Worm (Caenorhabditis elegans) whole organism, L2 larva: ENCODE data around the gene K01D12.1.
A peak's percentile ranks its signal among the peaks of the same experiment; 100 is the strongest.

Experiments used
- C34F6.9 ChIP-seq: fragments of 150-350 bp; optimal IDR thresholded peaks from 2 replicates; lab custom pipeline; 2014; ENCODE audit warnings: missing biosample characterization, missing genetic modification characterization
- F13H6.1 ChIP-seq: sonication (generic microtip); optimal IDR thresholded peaks from 2 replicates; lab custom pipeline; 2016; ENCODE audit warnings: missing genetic modification characterization, missing compliant biosample characterization
- R02D3.7 ChIP-seq: fragments of 150-350 bp; optimal IDR thresholded peaks from 2 replicates; lab custom pipeline; 2014; ENCODE audit warnings: missing biosample characterization, missing genetic modification characterization
- Y55F3AM.14 ChIP-seq: fragments of 200-800 bp; sonication (Bioruptor generic); optimal IDR thresholded peaks from 2 replicates; lab custom pipeline; 2018; ENCODE audit warnings: mild to moderate bottlenecking, missing genetic modification characterization, missing compliant biosample characterization
- ZK546.5 ChIP-seq: sonication (generic microtip); optimal IDR thresholded peaks from 2 replicates; lab custom pipeline; 2017; ENCODE audit warnings: missing biosample characterization, missing genetic modification characterization
- alr-1 ChIP-seq: fragments of 150-350 bp; optimal IDR thresholded peaks from 2 replicates; lab custom pipeline; 2014; ENCODE audit warnings: missing biosample characterization, missing genetic modification characterization
- aly-2 ChIP-seq: fragments of 150-350 bp; optimal IDR thresholded peaks from 2 replicates; lab custom pipeline; 2014; ENCODE audit warnings: missing biosample characterization, missing genetic modification characterization
- ama-1 ChIP-seq: fragments of 150-350 bp; optimal IDR thresholded peaks from 2 replicates; lab custom pipeline; 2018; ENCODE audit warnings: inconsistent platforms
- blmp-1 ChIP-seq: sonication (generic microtip); optimal IDR thresholded peaks from 2 replicates; lab custom pipeline; 2017; ENCODE audit warnings: missing genetic modification characterization, mild to moderate bottlenecking, missing compliant biosample characterization, antibody characterized with exemption, moderate library complexity; ENCODE audit not compliant: insufficient read depth
- ceh-16 ChIP-seq: fragments of 150-350 bp; optimal IDR thresholded peaks from 2 replicates; lab custom pipeline; 2014; ENCODE audit warnings: missing biosample characterization, missing genetic modification characterization
- ceh-82 ChIP-seq: fragments of 150-350 bp; optimal IDR thresholded peaks from 2 replicates; lab custom pipeline; 2014; ENCODE audit warnings: missing biosample characterization, missing genetic modification characterization
- crh-2 ChIP-seq: sonication (generic microtip); optimal IDR thresholded peaks from 2 replicates; lab custom pipeline; 2017; ENCODE audit warnings: missing biosample characterization, missing genetic modification characterization
- dmd-4 ChIP-seq: sonication (generic microtip); optimal IDR thresholded peaks from 2 replicates; lab custom pipeline; 2017; ENCODE audit warnings: missing biosample characterization, missing genetic modification characterization
- egl-27 ChIP-seq: sonication (generic microtip); optimal IDR thresholded peaks from 3 replicates; lab custom pipeline; 2017; ENCODE audit warnings: missing biosample characterization, missing genetic modification reagents, missing genetic modification characterization
- elt-1 ChIP-seq: fragments of 150-350 bp; optimal IDR thresholded peaks from 2 replicates; lab custom pipeline; 2014; ENCODE audit warnings: missing biosample characterization, missing genetic modification characterization
- elt-3 ChIP-seq: sonication (generic microtip); optimal IDR thresholded peaks from 2 replicates; lab custom pipeline; 2017; ENCODE audit warnings: missing biosample characterization, missing genetic modification characterization
- fos-1 ChIP-seq: fragments of 150-350 bp; optimal IDR thresholded peaks from 2 replicates; lab custom pipeline; 2014; ENCODE audit warnings: missing biosample characterization, missing genetic modification characterization
- gmeb-1 ChIP-seq: fragments of 150-350 bp; optimal IDR thresholded peaks from 2 replicates; lab custom pipeline; 2014; ENCODE audit warnings: missing biosample characterization, missing genetic modification characterization
- lin-11 ChIP-seq: fragments of 150-350 bp; sonication (generic microtip); optimal IDR thresholded peaks from 2 replicates; lab custom pipeline; 2014; ENCODE audit warnings: missing biosample characterization, missing genetic modification characterization, inconsistent platforms, mixed read lengths
- lin-13 ChIP-seq: fragments of 150-350 bp; optimal IDR thresholded peaks from 2 replicates; lab custom pipeline; 2014; ENCODE audit warnings: missing biosample characterization, missing genetic modification reagents, missing genetic modification characterization
- lin-39 ChIP-seq: fragments of 150-350 bp; optimal IDR thresholded peaks from 2 replicates; lab custom pipeline; 2014; ENCODE audit warnings: missing biosample characterization, missing genetic modification reagents, missing genetic modification characterization
- lsy-2 ChIP-seq, 2 experiments: fragments of 150-350 bp in 1 of 2; sonication (generic microtip) in 1 of 2; optimal IDR thresholded peaks; 2 replicates each; lab custom pipeline; 2014 to 2017; ENCODE audit warnings: missing biosample characterization in 2 of 2, missing genetic modification characterization in 2 of 2
- mab-5 ChIP-seq: fragments of 150-350 bp; optimal IDR thresholded peaks from 2 replicates; lab custom pipeline; 2014; ENCODE audit warnings: missing biosample characterization, missing genetic modification characterization
- mbf-1 ChIP-seq: sonication (generic microtip); optimal IDR thresholded peaks from 2 replicates; lab custom pipeline; 2017; ENCODE audit warnings: missing biosample characterization, missing genetic modification characterization
- mdl-1 ChIP-seq, 2 experiments: fragments of 150-350 bp in 1 of 2; sonication (generic microtip) in 1 of 2; optimal IDR thresholded peaks; 2 replicates each; lab custom pipeline; 2017; ENCODE audit warnings: missing biosample characterization in 2 of 2, missing genetic modification characterization in 2 of 2
- nhr-10 ChIP-seq: sonication (generic microtip); optimal IDR thresholded peaks from 2 replicates; lab custom pipeline; 2017; ENCODE audit warnings: missing biosample characterization, missing genetic modification characterization
- nhr-11 ChIP-seq: fragments of 150-350 bp; optimal IDR thresholded peaks from 2 replicates; lab custom pipeline; 2014; ENCODE audit warnings: missing biosample characterization, missing genetic modification characterization
- nhr-12 ChIP-seq: fragments of 150-350 bp; optimal IDR thresholded peaks from 2 replicates; lab custom pipeline; 2014; ENCODE audit warnings: missing biosample characterization, missing genetic modification characterization
- nhr-129 ChIP-seq: fragments of 150-350 bp; optimal IDR thresholded peaks from 2 replicates; lab custom pipeline; 2014; ENCODE audit warnings: missing biosample characterization, missing genetic modification characterization
- nhr-21 ChIP-seq: fragments of 150-350 bp; optimal IDR thresholded peaks from 2 replicates; lab custom pipeline; 2014; ENCODE audit warnings: missing biosample characterization, missing genetic modification characterization
- nhr-23 ChIP-seq: fragments of 150-350 bp; optimal IDR thresholded peaks from 2 replicates; lab custom pipeline; 2014; ENCODE audit warnings: missing biosample characterization, missing genetic modification reagents, missing genetic modification characterization
- nhr-237 ChIP-seq: fragments of 150-350 bp; optimal IDR thresholded peaks from 2 replicates; lab custom pipeline; 2014; ENCODE audit warnings: missing biosample characterization, missing genetic modification characterization
- nhr-25 ChIP-seq: fragments of 150-350 bp; sonication (generic microtip); optimal IDR thresholded peaks from 3 replicates; lab custom pipeline; 2014; ENCODE audit warnings: missing biosample characterization, missing genetic modification characterization
- nhr-6 ChIP-seq: fragments of 150-350 bp; optimal IDR thresholded peaks from 2 replicates; lab custom pipeline; 2014; ENCODE audit warnings: missing biosample characterization, missing genetic modification characterization
- nhr-77 ChIP-seq: fragments of 150-350 bp; optimal IDR thresholded peaks from 2 replicates; lab custom pipeline; 2014; ENCODE audit warnings: missing biosample characterization, missing genetic modification characterization
- peb-1 ChIP-seq: fragments of 150-350 bp; optimal IDR thresholded peaks from 2 replicates; lab custom pipeline; 2014; ENCODE audit warnings: missing biosample characterization, missing genetic modification characterization
- sem-4 ChIP-seq: fragments of 150-350 bp; optimal IDR thresholded peaks from 2 replicates; lab custom pipeline; 2014; ENCODE audit warnings: missing biosample characterization, missing genetic modification reagents, missing genetic modification characterization
- skn-1 ChIP-seq: sonication (generic microtip); optimal IDR thresholded peaks from 2 replicates; lab custom pipeline; 2017; ENCODE audit warnings: missing biosample characterization, missing genetic modification characterization
- sma-3 ChIP-seq: sonication (generic microtip); optimal IDR thresholded peaks from 2 replicates; lab custom pipeline; 2016; ENCODE audit warnings: missing genetic modification reagents, missing genetic modification characterization, missing compliant biosample characterization
- sma-9 ChIP-seq, 2 experiments: fragments of 150-350 bp in 1 of 2; sonication (generic microtip) in 1 of 2; optimal IDR thresholded peaks; 2 replicates each; lab custom pipeline; 2014 to 2016; ENCODE audit warnings: missing genetic modification characterization in 2 of 2, mild to moderate bottlenecking in 1 of 2, missing biosample characterization in 1 of 2, missing compliant biosample characterization in 1 of 2, missing genetic modification reagents in 1 of 2, moderate library complexity in 1 of 2
- unc-39 ChIP-seq: fragments of 150-350 bp; optimal IDR thresholded peaks from 2 replicates; lab custom pipeline; 2014; ENCODE audit warnings: missing biosample characterization, missing genetic modification characterization
- unc-55 ChIP-seq: fragments of 150-350 bp; sonication (generic microtip); optimal IDR thresholded peaks from 3 replicates; lab custom pipeline; 2014; ENCODE audit warnings: missing biosample characterization, missing genetic modification reagents, missing genetic modification characterization
- unc-62 ChIP-seq: fragments of 150-350 bp; optimal IDR thresholded peaks from 2 replicates; lab custom pipeline; 2014; ENCODE audit warnings: missing biosample characterization, missing genetic modification reagents, missing genetic modification characterization
- zag-1 ChIP-seq: fragments of 150-350 bp; optimal IDR thresholded peaks from 2 replicates; lab custom pipeline; 2014; ENCODE audit warnings: missing biosample characterization, missing genetic modification characterization
- ztf-1 ChIP-seq: fragments of 200-800 bp; sonication (Bioruptor generic); conservative IDR thresholded peaks from 2 replicates; pipeline ENCODE4 v1.3.6; 2022; ENCODE audit warnings: missing genetic modification characterization, missing compliant biosample characterization
- ztf-11 ChIP-seq: sonication (generic microtip); optimal IDR thresholded peaks from 2 replicates; lab custom pipeline; 2017; ENCODE audit warnings: missing biosample characterization, missing genetic modification characterization
- ztf-4 ChIP-seq: fragments of 150-350 bp; optimal IDR thresholded peaks from 2 replicates; lab custom pipeline; 2014; ENCODE audit warnings: missing biosample characterization, missing genetic modification characterization

Gene K01D12.1

ce11 chrV:12406514-12406913 lies 29.2 kb downstream of the K01D12.1 start:
- TF ChIP-seq alr-1 (tag; lab: Kevin White, UChicago) (no peak), gmeb-1 (tag; lab: Kevin White, UChicago) (no peak), mbf-1 (tag; lab: Kevin White, UChicago) (no peak), nhr-12 (tag; lab: Kevin White, UChicago) (no peak)

- TF ChIP-seq sma-3, result no peak
- TF ChIP-seq sem-4 (tag; lab: Kevin White, UChicago), result no peak
- TF ChIP-seq Y55F3AM.14 (GFP tag; lab: Kevin White, UChicago), result no peak
- no peak for TF ChIP-seq zag-1 (tag; lab: Kevin White, UChicago)
- TF ChIP-seq ceh-16 (tag; lab: Kevin White, UChicago), result no peak
- TF ChIP-seq blmp-1, result no peak
- no peak for TF ChIP-seq C34F6.9 (tag; lab: Kevin White, UChicago)
- TF ChIP-seq nhr-237, result no peak
- TF ChIP-seq unc-55 (GFP tag; lab: Kevin White, UChicago), result no peak
- TF ChIP-seq nhr-21 (tag; lab: Kevin White, UChicago), result no peak
- no peak for TF ChIP-seq lin-39 (tag; lab: Kevin White, UChicago)
- no peak for TF ChIP-seq alr-1 (tag; lab: Kevin White, UChicago)
- no peak for TF ChIP-seq F13H6.1 (tag; lab: Kevin White, UChicago)
- TF ChIP-seq R02D3.7 (tag; lab: Kevin White, UChicago), result no peak
Measured at ce11 chrV:12408525-12408924, 31.2 kb downstream of the K01D12.1 start, which contains the start of gene cdr-4. Gene cdr-4, minus strand, starts transcription at chrV:12408625.

DNA sequence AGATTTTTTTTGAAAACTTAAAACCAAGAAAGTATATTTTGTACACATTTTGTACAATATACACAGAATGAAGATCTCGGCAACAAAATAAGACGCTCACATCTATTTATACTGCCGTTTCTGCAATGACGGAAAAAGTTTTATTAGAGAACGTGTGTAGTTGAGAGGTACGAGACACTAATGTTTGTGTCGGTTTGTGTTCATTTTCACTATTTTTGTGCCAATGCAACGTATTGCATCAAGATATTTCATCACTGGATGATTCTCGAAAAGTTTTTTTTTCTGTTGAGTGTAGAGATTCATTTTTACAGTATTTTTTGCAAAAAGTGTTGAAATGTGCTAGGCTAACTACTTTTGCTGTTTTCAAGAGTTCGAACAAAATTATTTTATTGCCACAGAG lies 31.6 kb downstream of the K01D12.1 start:
- TF ChIP-seq peb-1 (no peak), sma-3 (no peak), nhr-25 (tag; lab: Kevin White, UChicago) (no peak), ztf-1 (GFP tag; lab: Robert Waterston, UW) (no peak), nhr-23 (tag; lab: Kevin White, UChicago) (no peak), unc-55 (GFP tag; lab: Kevin White, UChicago) (peak; percentile 53), Y55F3AM.14 (GFP tag; lab: Kevin White, UChicago) (no peak), nhr-77 (tag; lab: Kevin White, UChicago) (no peak), lsy-2 (tag; optimal IDR thresholded peaks at IDR 0.05; lab: Kevin White, UChicago) (peak in 1 of 2 experiments; percentile 48), ama-1 (lab: Kevin White, UChicago) (no peak), ZK546.5 (tag; lab: Kevin White, UChicago) (no peak), unc-62 (GFP tag; lab: Kevin White, UChicago) (no peak), ztf-4 (tag; lab: Kevin White, UChicago) (no peak), lin-13 (GFP tag; lab: Kevin White, UChicago) (no peak), alr-1 (tag; lab: Kevin White, UChicago) (no peak), sma-9 (GFP tag; optimal IDR thresholded peaks at IDR 0.05; lab: Kevin White, UChicago) (peak; percentile 51), sma-9 (tag; optimal IDR thresholded peaks at IDR 0.05; lab: Kevin White, UChicago) (no peak), F13H6.1 (tag; lab: Kevin White, UChicago) (no peak), ceh-82 (no peak), unc-39 (tag; lab: Kevin White, UChicago) (no peak), nhr-6 (tag; lab: Kevin White, UChicago) (no peak), ztf-11 (tag; lab: Kevin White, UChicago) (no peak), nhr-12 (tag; lab: Kevin White, UChicago) (no peak), mdl-1 (tag; optimal IDR thresholded peaks at IDR 0.05; lab: Kevin White, UChicago) (no peak), ceh-16 (tag; lab: Kevin White, UChicago) (no peak), nhr-129 (peak; percentile 83), skn-1 (tag; lab: Kevin White, UChicago) (no peak), elt-1 (tag; lab: Kevin White, UChicago) (no peak), lin-39 (tag; lab: Kevin White, UChicago) (no peak), crh-2 (tag; lab: Kevin White, UChicago) (no peak), mbf-1 (tag; lab: Kevin White, UChicago) (no peak), nhr-237 (no peak), nhr-10 (tag; lab: Kevin White, UChicago) (no peak), nhr-21 (tag; lab: Kevin White, UChicago) (no peak), C34F6.9 (tag; lab: Kevin White, UChicago) (peak; percentile 37), aly-2 (no peak), nhr-11 (no peak), fos-1 (peak; percentile 44), R02D3.7 (tag; lab: Kevin White, UChicago) (no peak), sem-4 (tag; lab: Kevin White, UChicago) (no peak), mab-5 (tag; lab: Kevin White, UChicago) (no peak), elt-3 (tag; lab: Kevin White, UChicago) (no peak), egl-27 (tag; lab: Kevin White, UChicago) (no peak), blmp-1 (no peak), lin-11 (tag; lab: Kevin White, UChicago) (no peak), gmeb-1 (tag; lab: Kevin White, UChicago) (peak; percentile 7), dmd-4 (no peak), zag-1 (tag; lab: Kevin White, UChicago) (no peak)
